Fruit fly (Drosophila melanogaster) whole organism, embryonic: ENCODE results near the gene CG11791.

Experiments
- Aef1 ChIP-seq: fragments of 200-800 bp; sonication (Bioruptor generic); IDR thresholded peaks from 3 replicates; pipeline ENCODE4 v1.3.6; 2022; ENCODE audit warnings: missing biosample characterization, missing genetic modification characterization
- CG43689 ChIP-seq: fragments of 200-800 bp; sonication (Bioruptor generic); IDR thresholded peaks from 2 replicates; pipeline ENCODE4 v1.3.6; 2022; ENCODE audit warnings: missing biosample characterization, missing genetic modification characterization
- Lim3 ChIP-seq: fragments of 200-800 bp; sonication (Bioruptor generic); IDR thresholded peaks from 2 replicates; pipeline ENCODE4 v1.3.6; 2022; ENCODE audit warnings: missing biosample characterization, missing genetic modification characterization
- Sox102F ChIP-seq: fragments of 200-800 bp; sonication (Bioruptor generic); optimal IDR thresholded peaks from 2 replicates; lab custom pipeline; 2018; ENCODE audit warnings: missing biosample characterization, mild to moderate bottlenecking, missing genetic modification characterization, moderate library complexity
- eyg ChIP-seq: fragments of 200-800 bp; sonication (Bioruptor generic); optimal IDR thresholded peaks from 3 replicates; lab custom pipeline; 2016; ENCODE audit warnings: missing biosample characterization, missing genetic modification characterization
- klu ChIP-seq: fragments of 200-800 bp; sonication (Bioruptor generic); IDR thresholded peaks from 2 replicates; pipeline ENCODE4 v1.3.6; 2022; ENCODE audit warnings: missing biosample characterization, missing genetic modification characterization
- lola ChIP-seq, 3 experiments: fragments of >200 bp in 2 of 3; fragments of 200-800 bp in 1 of 3; sonication (Bioruptor generic) in 1 of 3; optimal IDR thresholded peaks; 2 replicates each; lab custom pipeline; 2017 to 2019; ENCODE audit warnings: missing biosample characterization in 3 of 3, missing genetic modification characterization in 3 of 3, mild to moderate bottlenecking in 1 of 3, moderate library complexity in 1 of 3

dm6 chr3R:25039028-25039476 is 10.4 kb upstream of the CG11791 start, which contains the start of the genes Ythdf and bai:
- TF ChIP-seq Aef1 (no peak), klu (GFP tag; lab: Robert Waterston, UW) (no peak), CG43689 (GFP tag; lab: Robert Waterston, UW) (no peak), Lim3 (no peak), Sox102F (GFP tag; lab: Kevin White, UChicago) (no peak), eyg (GFP tag; lab: Kevin White, UChicago) (no peak), lola (GFP tag; optimal IDR thresholded peaks at IDR 0.05; lab: Kevin White, UChicago) (peak in 1 of 3 experiments; percentile 27)
